Worm (Caenorhabditis elegans) whole organism, mixed stage, embryonic: ENCODE results near the gene tsp-6.
A peak's percentile ranks its signal among the peaks of the same experiment; 100 is the strongest.

Source experiments
- M03D4.4 ChIP-seq: sonication (generic microtip); optimal IDR thresholded peaks from 2 replicates; lab custom pipeline; 2017; ENCODE audit warnings: mild to moderate bottlenecking, missing genetic modification characterization, missing compliant biosample characterization
- bed-3 ChIP-seq: fragments of 200-800 bp; sonication (Bioruptor generic); optimal IDR thresholded peaks from 3 replicates; lab custom pipeline; 2018; ENCODE audit warnings: mild to moderate bottlenecking, missing genetic modification characterization, moderate library complexity, missing compliant biosample characterization
- blmp-1 ChIP-seq: fragments of 150-350 bp; optimal IDR thresholded peaks from 2 replicates; lab custom pipeline; 2014; ENCODE audit warnings: missing biosample characterization, missing genetic modification characterization
- ceh-39 ChIP-seq: fragments of 150-350 bp; optimal IDR thresholded peaks from 2 replicates; lab custom pipeline; 2014; ENCODE audit warnings: missing biosample characterization, missing genetic modification characterization
- ceh-43 ChIP-seq: fragments of 200-800 bp; sonication (Bioruptor generic); optimal IDR thresholded peaks from 2 replicates; lab custom pipeline; 2018; ENCODE audit warnings: mild to moderate bottlenecking, missing genetic modification characterization, moderate library complexity, missing compliant biosample characterization
- ceh-83 ChIP-seq: fragments of 200-800 bp; sonication (Bioruptor generic); optimal IDR thresholded peaks from 2 replicates; lab custom pipeline; 2018; ENCODE audit warnings: mild to moderate bottlenecking, missing genetic modification characterization, missing compliant biosample characterization
- ces-1 ChIP-seq: fragments of 150-350 bp; optimal IDR thresholded peaks from 2 replicates; lab custom pipeline; 2014; ENCODE audit warnings: missing biosample characterization, missing genetic modification reagents, missing genetic modification characterization
- cnd-1 ChIP-seq: fragments of 200-800 bp; sonication (Bioruptor generic); optimal IDR thresholded peaks from 2 replicates; lab custom pipeline; 2018; ENCODE audit warnings: mild to moderate bottlenecking, missing genetic modification characterization, missing compliant biosample characterization
- drap-1 ChIP-seq: fragments of 200-800 bp; sonication (Bioruptor generic); optimal IDR thresholded peaks from 3 replicates; lab custom pipeline; 2018; ENCODE audit warnings: mild to moderate bottlenecking, missing genetic modification characterization, missing compliant biosample characterization
- elt-1 ChIP-seq: sonication (generic microtip); optimal IDR thresholded peaks from 2 replicates; lab custom pipeline; 2017; ENCODE audit warnings: missing genetic modification characterization, mild to moderate bottlenecking, missing compliant biosample characterization, antibody characterized with exemption, moderate library complexity, borderline replicate concordance; ENCODE audit not compliant: insufficient read depth
- elt-3 ChIP-seq: fragments of 150-350 bp; optimal IDR thresholded peaks from 2 replicates; lab custom pipeline; 2014; ENCODE audit warnings: missing biosample characterization, missing genetic modification characterization
- flh-1 ChIP-seq: fragments of 200-800 bp; sonication (Bioruptor generic); optimal IDR thresholded peaks from 2 replicates; lab custom pipeline; 2018; ENCODE audit warnings: mild to moderate bottlenecking, missing genetic modification characterization, moderate library complexity, missing compliant biosample characterization
- ham-2 ChIP-seq: fragments of 200-800 bp; sonication (Bioruptor generic); optimal IDR thresholded peaks from 2 replicates; lab custom pipeline; 2018; ENCODE audit warnings: mild to moderate bottlenecking, missing genetic modification characterization, missing compliant biosample characterization
- lin-13 ChIP-seq: fragments of 150-350 bp; optimal IDR thresholded peaks from 2 replicates; lab custom pipeline; 2014; ENCODE audit warnings: missing biosample characterization, missing genetic modification characterization
- lsy-2 ChIP-seq: fragments of 150-350 bp; optimal IDR thresholded peaks from 2 replicates; lab custom pipeline; 2014; ENCODE audit warnings: missing biosample characterization, missing genetic modification characterization
- mab-5 ChIP-seq: fragments of 150-350 bp; optimal IDR thresholded peaks from 2 replicates; lab custom pipeline; 2014; ENCODE audit warnings: missing biosample characterization, missing genetic modification characterization
- mep-1 ChIP-seq: fragments of 150-350 bp; optimal IDR thresholded peaks from 2 replicates; lab custom pipeline; 2017; ENCODE audit warnings: missing biosample characterization, missing genetic modification reagents, missing genetic modification characterization, inconsistent platforms
- mls-2 ChIP-seq: sonication (generic microtip); optimal IDR thresholded peaks from 2 replicates; lab custom pipeline; 2016; ENCODE audit warnings: mild to moderate bottlenecking, missing genetic modification characterization, moderate library complexity, missing compliant biosample characterization
- nhr-12 ChIP-seq: fragments of 150-350 bp; optimal IDR thresholded peaks from 2 replicates; lab custom pipeline; 2014; ENCODE audit warnings: missing biosample characterization, missing genetic modification characterization
- nhr-2 ChIP-seq: fragments of 150-350 bp; optimal IDR thresholded peaks from 2 replicates; lab custom pipeline; 2014; ENCODE audit warnings: missing biosample characterization, missing genetic modification characterization
- nhr-237 ChIP-seq: fragments of 150-350 bp; optimal IDR thresholded peaks from 2 replicates; lab custom pipeline; 2014; ENCODE audit warnings: missing biosample characterization, missing genetic modification characterization
- nhr-28 ChIP-seq: fragments of 150-350 bp; optimal IDR thresholded peaks from 2 replicates; lab custom pipeline; 2014; ENCODE audit warnings: missing biosample characterization, missing genetic modification characterization
- nhr-76 ChIP-seq: sonication (generic microtip); optimal IDR thresholded peaks from 2 replicates; lab custom pipeline; 2017; ENCODE audit warnings: missing biosample characterization, missing genetic modification characterization
- pha-4 ChIP-seq: fragments of 150-350 bp; optimal IDR thresholded peaks from 2 replicates; lab custom pipeline; 2018; ENCODE audit warnings: missing biosample characterization, missing genetic modification reagents, missing genetic modification characterization
- snpc-4 ChIP-seq: fragments of 150-350 bp; optimal IDR thresholded peaks from 2 replicates; lab custom pipeline; 2014; ENCODE audit warnings: missing biosample characterization, missing genetic modification characterization
- sptf-1 ChIP-seq: sonication (generic microtip); optimal IDR thresholded peaks from 2 replicates; lab custom pipeline; 2017; ENCODE audit warnings: mild to moderate bottlenecking, missing genetic modification characterization, moderate library complexity, missing compliant biosample characterization
- tbx-8 ChIP-seq: fragments of 200-800 bp; sonication (Bioruptor generic); optimal IDR thresholded peaks from 2 replicates; lab custom pipeline; 2018; ENCODE audit warnings: mild to moderate bottlenecking, missing genetic modification characterization, moderate library complexity, missing compliant biosample characterization
- unc-120 ChIP-seq: sonication (generic microtip); optimal IDR thresholded peaks from 2 replicates; lab custom pipeline; 2017; ENCODE audit warnings: missing genetic modification characterization, missing compliant biosample characterization; ENCODE audit not compliant: poor library complexity, severe bottlenecking
- unc-39 ChIP-seq: fragments of 150-350 bp; optimal IDR thresholded peaks from 2 replicates; lab custom pipeline; 2014; ENCODE audit warnings: missing biosample characterization, missing genetic modification characterization
- unc-62 ChIP-seq: fragments of 150-350 bp; optimal IDR thresholded peaks from 2 replicates; lab custom pipeline; 2014; ENCODE audit warnings: missing biosample characterization, missing genetic modification reagents, missing genetic modification characterization
- zip-8 ChIP-seq: fragments of 150-350 bp; optimal IDR thresholded peaks from 2 replicates; lab custom pipeline; 2014; ENCODE audit warnings: missing biosample characterization, missing genetic modification characterization
- ztf-11 ChIP-seq: fragments of 150-350 bp; optimal IDR thresholded peaks from 2 replicates; lab custom pipeline; 2014; ENCODE audit warnings: missing biosample characterization, missing genetic modification characterization

tsp-6 gene

DNA sequence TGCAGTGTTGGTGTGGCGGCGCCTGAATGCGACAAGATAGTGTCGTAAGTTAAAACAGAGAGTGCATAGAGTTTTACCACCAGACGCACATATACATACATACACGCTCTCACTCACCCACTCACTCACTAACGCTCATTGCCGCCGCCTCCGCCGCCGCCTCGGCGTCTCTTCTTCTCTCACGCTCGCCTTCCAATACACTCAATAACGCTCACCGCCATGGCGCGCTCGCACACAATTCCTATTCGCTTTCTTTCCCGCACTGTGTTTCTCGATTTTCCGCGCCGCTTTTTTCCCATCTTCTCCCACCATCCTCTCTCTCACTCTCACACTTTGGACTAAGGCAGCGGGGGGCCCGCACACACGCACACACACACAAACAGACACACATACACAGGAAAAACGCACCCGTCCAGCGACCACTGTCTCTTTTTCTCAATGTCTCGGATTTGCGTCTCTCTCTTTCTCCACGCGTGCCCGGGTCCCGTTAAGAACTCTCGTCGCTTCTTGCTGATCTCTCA is 32.2 kb downstream of the tsp-6 start, which contains the start of gene kin-29:
kin-29 (minus strand) TSS at position 51 of the 521 bp plus-strand sequence.
- peak; percentile 77 for TF ChIP-seq drap-1
- TF ChIP-seq lin-13 (tag; lab: Kevin White, UChicago): peak; percentile 61
- peak; percentile 42 for TF ChIP-seq lsy-2 (tag; lab: Kevin White, UChicago)
- TF ChIP-seq ceh-39: no peak
- peak; percentile 38 for TF ChIP-seq ceh-43
- TF ChIP-seq nhr-76 (tag; lab: Kevin White, UChicago): no peak
- peak; percentile 72 for TF ChIP-seq unc-62 (GFP tag; lab: Kevin White, UChicago)
- TF ChIP-seq mls-2: peak; percentile 90
- TF ChIP-seq tbx-8 (GFP tag; lab: Kevin White, UChicago): no peak
- peak; percentile 37 for TF ChIP-seq flh-1
- peak; percentile 48 for TF ChIP-seq pha-4
- peak; percentile 29 for TF ChIP-seq bed-3
- TF ChIP-seq ces-1 (GFP tag; lab: Kevin White, UChicago): peak; percentile 61
- TF ChIP-seq blmp-1: peak; percentile 65
- no peak for TF ChIP-seq unc-39 (tag; lab: Kevin White, UChicago)
- peak; percentile 2 for TF ChIP-seq ztf-11
- peak; percentile 69 for TF ChIP-seq nhr-237
- TF ChIP-seq mep-1 (tag; lab: Kevin White, UChicago): peak; percentile 70
- TF ChIP-seq ham-2 (GFP tag; lab: Kevin White, UChicago): peak; percentile 77
- TF ChIP-seq sptf-1: peak; percentile 76
- TF ChIP-seq M03D4.4 (tag; lab: Kevin White, UChicago): peak; percentile 77
- no peak for TF ChIP-seq elt-1 (tag; lab: Kevin White, UChicago)
- peak; percentile 34 for TF ChIP-seq ceh-83 (GFP tag; lab: Kevin White, UChicago)
- TF ChIP-seq unc-120 (tag; lab: Kevin White, UChicago): peak; percentile 92
- peak; percentile 34 for TF ChIP-seq cnd-1 (tag; lab: Kevin White, UChicago)
- TF ChIP-seq, all 35 proteins: peak for 20

- TF ChIP-seq unc-39 (tag; lab: Kevin White, UChicago) (no peak), elt-3 (tag; lab: Kevin White, UChicago) (no peak), unc-120 (tag; lab: Kevin White, UChicago) (no peak), mab-5 (tag; lab: Kevin White, UChicago) (no peak), lin-13 (tag; lab: Kevin White, UChicago) (no peak), cnd-1 (tag; lab: Kevin White, UChicago) (no peak), ham-2 (GFP tag; lab: Kevin White, UChicago) (no peak), ceh-39 (no peak), zip-8 (tag; lab: Kevin White, UChicago) (no peak), ceh-43 (no peak), bed-3 (no peak)
- TF ChIP-seq, all 35 proteins: peak for 0
Observed at ce11 chrX:2853963-2854362, 33.7 kb downstream of the tsp-6 start.

DNA sequence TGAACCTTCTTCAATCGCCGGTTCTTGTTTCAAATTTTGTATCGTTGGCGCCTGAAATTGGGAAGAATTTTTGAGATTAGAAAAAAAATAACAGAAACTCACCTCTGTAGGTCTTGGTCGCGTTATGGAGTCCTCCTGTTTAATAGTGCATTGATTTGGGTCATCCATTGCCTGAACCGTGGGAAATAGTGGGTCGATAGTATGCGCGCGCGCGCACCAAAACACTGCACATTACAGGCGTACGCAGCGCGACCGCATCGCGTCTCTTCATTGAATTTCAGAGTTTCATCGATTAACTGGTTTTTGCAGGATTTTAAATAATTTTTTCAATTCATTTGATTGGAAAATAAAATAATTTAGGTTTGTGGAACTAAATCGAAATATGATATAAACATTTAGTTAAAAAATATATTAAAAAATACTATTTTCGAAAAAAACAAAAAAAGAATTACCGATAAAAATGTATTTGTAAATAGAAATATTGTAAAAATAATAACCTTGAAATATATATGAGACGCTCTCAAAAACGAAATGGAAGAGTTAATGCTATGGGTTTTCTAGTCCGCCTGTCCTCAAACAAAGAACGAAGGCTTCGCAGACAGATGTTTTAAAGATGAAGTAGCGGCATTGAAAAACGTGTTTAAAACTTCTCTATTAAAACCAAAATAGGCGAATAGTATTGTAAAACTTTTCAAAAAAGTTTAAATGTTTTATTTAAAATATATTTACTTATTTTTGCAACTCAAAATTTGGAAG is 37.0 kb downstream of the tsp-6 start, which contains the start of gene tra-4:
tra-4 (minus strand) TSS at position 534 of the 756 bp plus-strand sequence.
- TF ChIP-seq ceh-39 (peak; percentile 78), bed-3 (no peak), flh-1 (no peak), unc-62 (GFP tag; lab: Kevin White, UChicago) (no peak), unc-120 (tag; lab: Kevin White, UChicago) (no peak), nhr-28 (no peak), blmp-1 (no peak), tbx-8 (GFP tag; lab: Kevin White, UChicago) (no peak)

DNA sequence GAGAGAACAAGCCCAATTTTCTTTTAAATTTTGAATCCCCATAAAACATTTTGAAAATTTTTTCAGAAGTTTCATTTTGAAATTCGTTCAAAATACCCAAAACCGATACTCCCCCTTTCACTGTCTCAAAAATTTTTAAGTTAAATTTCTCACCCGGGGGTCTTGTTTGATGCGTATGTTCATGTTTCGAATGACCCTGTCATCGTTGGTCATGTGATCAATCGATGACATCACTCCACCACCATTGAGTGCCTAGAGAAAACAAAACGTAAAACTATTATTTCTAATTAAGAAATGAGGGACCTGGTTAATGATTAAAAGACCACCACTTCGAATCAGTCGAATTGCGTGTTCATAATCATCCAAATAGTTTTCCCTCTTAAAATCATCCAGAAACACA is 38.1 kb downstream of the tsp-6 start:
- no peak for TF ChIP-seq mls-2
- TF ChIP-seq nhr-2: no peak
- TF ChIP-seq nhr-237: no peak
- TF ChIP-seq nhr-12 (tag; lab: Kevin White, UChicago): no peak
- TF ChIP-seq mep-1 (tag; lab: Kevin White, UChicago): no peak
- no peak for TF ChIP-seq ces-1 (GFP tag; lab: Kevin White, UChicago)
- no peak for TF ChIP-seq pha-4
- TF ChIP-seq mab-5 (tag; lab: Kevin White, UChicago): no peak
- TF ChIP-seq drap-1: no peak
- TF ChIP-seq elt-3 (tag; lab: Kevin White, UChicago): no peak
- no peak for TF ChIP-seq snpc-4 (tag; lab: Kevin White, UChicago)
- no peak for TF ChIP-seq flh-1
- TF ChIP-seq M03D4.4 (tag; lab: Kevin White, UChicago): no peak
- no peak for TF ChIP-seq unc-39 (tag; lab: Kevin White, UChicago)
- no peak for TF ChIP-seq ceh-43
- no peak for TF ChIP-seq cnd-1 (tag; lab: Kevin White, UChicago)
- TF ChIP-seq ham-2 (GFP tag; lab: Kevin White, UChicago): no peak
- TF ChIP-seq, all 35 proteins: peak for 0
